Worm (Caenorhabditis elegans): Measurements from ENCODE around the gene str-16.

DNA sequence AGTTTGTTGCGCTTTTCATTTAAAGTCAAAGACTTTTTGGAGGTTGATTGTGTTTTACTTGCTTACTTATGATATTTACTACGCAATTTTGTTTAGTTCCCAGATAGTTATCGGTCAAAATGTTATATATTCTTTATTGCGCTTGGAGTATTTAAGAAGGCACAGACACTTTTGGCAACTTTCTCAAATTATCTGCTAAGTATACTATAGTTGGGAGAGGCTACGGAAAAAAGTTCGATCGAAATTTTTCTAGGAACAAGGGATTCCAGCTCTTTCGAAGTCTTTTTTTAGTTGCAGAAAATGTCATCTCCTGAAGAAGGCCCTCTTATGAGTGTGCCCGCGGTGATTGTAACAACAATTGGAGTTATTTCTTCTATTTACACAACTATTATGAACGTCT is 23.4 kb downstream of the str-16 start, which contains the start of gene srbc-5:
- TF ChIP-seq ztf-4 (tag; optimal IDR thresholded peaks at IDR 0.05): no peak
- TF ChIP-seq snpc-4 (tag; optimal IDR thresholded peaks at IDR 0.05): no peak
- no peak for TF ChIP-seq elt-3 (tag; optimal IDR thresholded peaks at IDR 0.05)
- no peak for TF ChIP-seq ama-1 (optimal IDR thresholded peaks at IDR 0.05)
- TF ChIP-seq nhr-12 (tag; optimal IDR thresholded peaks at IDR 0.05): no peak
- TF ChIP-seq ceh-82 (tag; optimal IDR thresholded peaks at IDR 0.05): no peak
- TF ChIP-seq ztf-11 (tag; optimal IDR thresholded peaks at IDR 0.05): no peak
- no peak for TF ChIP-seq unc-62 (GFP tag; optimal IDR thresholded peaks at IDR 0.05)
- TF ChIP-seq nhr-25 (tag; optimal IDR thresholded peaks at IDR 0.05): no peak
- no peak for TF ChIP-seq nhr-237 (tag; optimal IDR thresholded peaks at IDR 0.05)
